Worm (Caenorhabditis elegans) whole organism, early embryonic: ENCODE measurements around the gene srj-8.

Source experiments
- B0310.2 ChIP-seq: sonication (generic microtip); optimal IDR thresholded peaks from 2 replicates; lab custom pipeline; 2016; ENCODE audit warnings: mild to moderate bottlenecking, missing genetic modification characterization, missing compliant biosample characterization
- F13C5.2 ChIP-seq: sonication (generic microtip); optimal IDR thresholded peaks from 2 replicates; lab custom pipeline; 2017; ENCODE audit warnings: mild to moderate bottlenecking, missing genetic modification characterization, inconsistent platforms, missing compliant biosample characterization
- aly-1 ChIP-seq: sonication (generic microtip); optimal IDR thresholded peaks from 2 replicates; lab custom pipeline; 2016; ENCODE audit warnings: missing genetic modification characterization, missing compliant biosample characterization
- ama-1 ChIP-seq: fragments of 150-350 bp; optimal IDR thresholded peaks from 2 replicates; lab custom pipeline; 2014
- ceh-13 ChIP-seq: fragments of 200-800 bp; sonication (Bioruptor generic); optimal IDR thresholded peaks from 2 replicates; lab custom pipeline; 2018; ENCODE audit warnings: mild to moderate bottlenecking, missing genetic modification characterization, missing compliant biosample characterization
- ceh-36 ChIP-seq: sonication (generic microtip); optimal IDR thresholded peaks from 2 replicates; lab custom pipeline; 2016; ENCODE audit warnings: missing genetic modification characterization, inconsistent platforms, missing compliant biosample characterization
- ets-7 ChIP-seq: sonication (generic microtip); optimal IDR thresholded peaks from 2 replicates; lab custom pipeline; 2016; ENCODE audit warnings: missing genotype, missing genetic modification characterization, missing compliant biosample characterization
- flt-1 ChIP-seq: fragments of 200-800 bp; sonication (Bioruptor generic); IDR thresholded peaks from 2 replicates; pipeline ENCODE4 v1.3.6; 2022; ENCODE audit warnings: missing genetic modification characterization, missing compliant biosample characterization
- hmbx-1 ChIP-seq: sonication (generic microtip); optimal IDR thresholded peaks from 2 replicates; lab custom pipeline; 2016; ENCODE audit warnings: mild to moderate bottlenecking, missing genetic modification characterization, missing compliant biosample characterization
- hmg-4 ChIP-seq: fragments of 200-800 bp; sonication (Bioruptor generic); optimal IDR thresholded peaks from 2 replicates; lab custom pipeline; 2018; ENCODE audit warnings: mild to moderate bottlenecking, missing genetic modification characterization, missing compliant biosample characterization
- hnd-1 ChIP-seq: sonication (generic microtip); optimal IDR thresholded peaks from 2 replicates; lab custom pipeline; 2016; ENCODE audit warnings: missing genetic modification characterization, missing compliant biosample characterization
- pes-1 ChIP-seq: fragments of 200-800 bp; sonication (Bioruptor generic); IDR thresholded peaks from 2 replicates; pipeline ENCODE4 v1.3.6; 2022; ENCODE audit warnings: missing genetic modification reagents, missing genetic modification characterization, missing compliant biosample characterization
- scrt-1 ChIP-seq: fragments of 200-800 bp; sonication (Bioruptor generic); IDR thresholded peaks from 2 replicates; pipeline ENCODE4 v1.3.6; 2022; ENCODE audit warnings: missing genetic modification characterization, missing compliant biosample characterization
- sea-1 ChIP-seq: fragments of 200-800 bp; sonication (Bioruptor generic); conservative IDR thresholded peaks from 2 replicates; pipeline ENCODE4 v1.3.6; 2022; ENCODE audit warnings: missing genetic modification characterization, missing compliant biosample characterization
- tbx-11 ChIP-seq: fragments of 200-800 bp; sonication (Bioruptor generic); IDR thresholded peaks from 2 replicates; pipeline ENCODE4 v1.3.6; 2022; ENCODE audit warnings: missing genetic modification characterization, missing compliant biosample characterization
- tbx-37 ChIP-seq: fragments of 200-800 bp; sonication (Bioruptor generic); conservative IDR thresholded peaks from 2 replicates; pipeline ENCODE4 v1.3.6; 2022; ENCODE audit warnings: missing genetic modification reagents, missing genetic modification characterization, missing compliant biosample characterization
- tra-4 ChIP-seq: sonication (generic microtip); optimal IDR thresholded peaks from 2 replicates; lab custom pipeline; 2017; ENCODE audit warnings: missing genetic modification characterization, missing compliant biosample characterization

The srj-8 gene

DNA sequence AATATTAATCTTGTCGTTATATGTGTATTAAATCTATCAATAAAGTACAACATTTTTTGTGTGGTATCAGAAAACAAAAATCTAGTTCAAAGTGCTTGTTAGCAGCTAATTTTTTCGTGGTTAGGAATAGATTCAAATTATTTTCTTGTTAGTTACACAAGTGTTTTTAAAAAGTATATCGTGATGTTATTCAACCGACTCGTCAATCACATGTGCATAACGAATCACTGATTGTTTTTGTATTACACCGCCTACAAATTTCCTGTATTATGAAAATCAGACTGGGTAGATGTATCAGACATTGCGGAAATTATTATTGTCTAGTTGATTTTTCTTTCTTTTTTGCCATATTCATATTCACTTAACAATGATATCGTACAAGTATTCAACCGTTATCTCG is 35.3 kb downstream of the srj-8 start, which contains the start of gene str-64:
TSS of gene str-64 (plus strand) at position 301 of the 400 bp plus-strand sequence.
- TF ChIP-seq sea-1 (no peak), hnd-1 (tag; lab: Kevin White, UChicago) (no peak), scrt-1 (GFP tag; lab: Robert Waterston, UW) (no peak), aly-1 (tag; lab: Kevin White, UChicago) (no peak), ceh-13 (GFP tag; lab: Kevin White, UChicago) (no peak), tra-4 (tag; lab: Kevin White, UChicago) (no peak)

DNA sequence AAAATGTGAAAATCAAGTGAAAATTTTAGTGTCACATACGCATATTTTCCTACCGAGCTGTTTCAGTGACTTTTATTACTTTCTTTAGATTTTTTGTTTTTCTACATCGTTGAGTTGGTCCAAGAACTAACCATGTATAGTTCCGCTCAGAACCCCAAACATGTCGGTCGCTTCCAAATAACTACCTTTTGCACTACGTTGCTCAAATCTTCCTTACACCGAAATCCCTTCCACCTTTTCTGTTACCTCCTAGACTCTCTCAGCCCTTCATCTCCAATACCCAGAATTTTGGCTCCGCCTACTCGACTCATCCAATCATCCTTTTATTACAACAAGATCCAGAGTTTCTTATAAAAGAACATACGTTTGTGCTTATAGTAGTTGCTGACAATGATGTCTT is 37.0 kb downstream of the srj-8 start, which contains the start of gene F35F10.5:
TSS of gene F35F10.5 (plus strand) at position 301 of the 400 bp plus-strand sequence.
- TF ChIP-seq aly-1 (tag; lab: Kevin White, UChicago) (no peak), sea-1 (no peak), pes-1 (GFP tag; lab: Robert Waterston, UW) (no peak), tbx-11 (no peak), F13C5.2 (tag; lab: Kevin White, UChicago) (no peak), hnd-1 (tag; lab: Kevin White, UChicago) (no peak)

DNA sequence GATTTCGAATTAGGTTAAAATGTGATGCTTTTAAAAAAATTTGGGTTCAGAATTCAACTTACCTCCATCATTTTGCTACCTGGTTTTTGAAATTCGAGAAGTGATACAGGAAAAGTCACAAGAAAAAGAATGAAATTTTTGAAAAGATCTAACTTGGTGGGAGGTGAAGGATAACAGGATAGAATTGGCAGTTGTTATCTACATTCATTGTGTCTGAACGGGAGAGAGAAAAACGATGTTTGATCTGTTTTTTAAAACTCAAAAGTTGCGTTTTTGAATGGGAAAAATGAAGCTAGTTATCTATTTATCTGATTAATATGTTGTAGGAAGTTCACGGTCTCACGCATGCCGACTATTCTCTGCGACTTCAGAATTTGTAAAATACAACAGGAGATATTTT is 39.7 kb downstream of the srj-8 start, which contains the start of gene F35F10.7:
TSS of gene F35F10.7 (minus strand) at position 101 of the 400 bp plus-strand sequence.
- TF ChIP-seq tra-4 (tag; lab: Kevin White, UChicago): no peak
- TF ChIP-seq ceh-13 (GFP tag; lab: Kevin White, UChicago): no peak
- TF ChIP-seq ets-7: no peak
- TF ChIP-seq F13C5.2 (tag; lab: Kevin White, UChicago): no peak
- TF ChIP-seq pes-1 (GFP tag; lab: Robert Waterston, UW): no peak
- TF ChIP-seq hnd-1 (tag; lab: Kevin White, UChicago): no peak
- no peak for TF ChIP-seq tbx-37
- no peak for TF ChIP-seq aly-1 (tag; lab: Kevin White, UChicago)
- TF ChIP-seq ama-1 (lab: Kevin White, UChicago): no peak
- TF ChIP-seq sea-1: no peak
- no peak for TF ChIP-seq B0310.2

DNA sequence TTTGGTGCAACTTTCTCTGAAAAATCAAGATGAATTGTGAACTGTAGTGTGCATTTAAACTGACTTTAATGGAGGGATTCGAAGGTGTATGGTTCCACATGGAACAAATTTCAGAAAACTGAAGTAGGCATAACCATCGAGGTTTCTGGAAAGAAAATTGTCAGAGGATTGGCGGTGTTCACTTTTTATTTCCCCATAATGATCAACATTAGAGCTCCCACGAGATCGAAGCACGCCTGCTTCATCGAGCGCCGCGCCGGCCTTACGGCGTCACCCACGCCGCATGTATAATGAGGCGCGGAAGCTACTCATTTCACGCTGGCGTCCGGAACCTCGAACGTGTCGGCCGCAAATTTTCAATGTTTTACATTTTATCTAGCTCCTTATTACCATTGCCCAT is 40.5 kb downstream of the srj-8 start:
- TF ChIP-seq hnd-1 (tag; lab: Kevin White, UChicago): no peak
- TF ChIP-seq aly-1 (tag; lab: Kevin White, UChicago): no peak
- no peak for TF ChIP-seq ets-7
- TF ChIP-seq tra-4 (tag; lab: Kevin White, UChicago): no peak
- no peak for TF ChIP-seq tbx-37
- no peak for TF ChIP-seq ama-1 (lab: Kevin White, UChicago)
- no peak for TF ChIP-seq B0310.2
- TF ChIP-seq hmg-4 (GFP tag; lab: Kevin White, UChicago): no peak
- no peak for TF ChIP-seq tbx-11
- TF ChIP-seq ceh-13 (GFP tag; lab: Kevin White, UChicago): no peak
- no peak for TF ChIP-seq ceh-36 (tag; lab: Kevin White, UChicago)
- no peak for TF ChIP-seq hmbx-1 (tag; lab: Kevin White, UChicago)
- no peak for TF ChIP-seq scrt-1 (GFP tag; lab: Robert Waterston, UW)
- no peak for TF ChIP-seq F13C5.2 (tag; lab: Kevin White, UChicago)
- no peak for TF ChIP-seq pes-1 (GFP tag; lab: Robert Waterston, UW)
- no peak for TF ChIP-seq sea-1
- no peak for TF ChIP-seq flt-1

DNA sequence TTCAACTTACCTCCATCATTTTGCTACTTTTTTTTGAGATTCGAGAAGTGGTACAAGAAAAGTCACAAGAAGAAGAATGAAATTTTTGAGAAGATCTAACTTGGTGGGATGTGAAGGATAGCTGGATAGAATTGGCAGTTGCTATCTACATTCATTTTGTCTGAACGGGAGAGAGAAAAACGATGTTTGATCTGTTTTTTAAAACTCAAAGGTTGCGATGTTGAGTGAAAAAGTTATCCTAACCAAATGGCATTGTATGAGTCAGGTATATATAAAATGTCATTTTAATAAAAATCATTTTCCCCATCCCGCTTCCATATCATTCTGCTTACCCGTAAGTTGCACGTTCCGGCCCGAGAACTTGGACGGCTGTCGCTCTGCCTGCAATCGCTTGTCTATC is 41.7 kb downstream of the srj-8 start, which contains the start of gene F35F10.6:
TSS of gene F35F10.6 (minus strand) at position 101 of the 400 bp plus-strand sequence.
- TF ChIP-seq hmbx-1 (tag; lab: Kevin White, UChicago) (no peak), ama-1 (lab: Kevin White, UChicago) (no peak), aly-1 (tag; lab: Kevin White, UChicago) (no peak), B0310.2 (no peak), tbx-37 (no peak), scrt-1 (GFP tag; lab: Robert Waterston, UW) (no peak), ceh-13 (GFP tag; lab: Kevin White, UChicago) (no peak), tbx-11 (no peak), ets-7 (no peak), hnd-1 (tag; lab: Kevin White, UChicago) (no peak), sea-1 (no peak), tra-4 (tag; lab: Kevin White, UChicago) (no peak), F13C5.2 (tag; lab: Kevin White, UChicago) (no peak), flt-1 (no peak), ceh-36 (tag; lab: Kevin White, UChicago) (no peak), pes-1 (GFP tag; lab: Robert Waterston, UW) (no peak), hmg-4 (GFP tag; lab: Kevin White, UChicago) (no peak)

DNA sequence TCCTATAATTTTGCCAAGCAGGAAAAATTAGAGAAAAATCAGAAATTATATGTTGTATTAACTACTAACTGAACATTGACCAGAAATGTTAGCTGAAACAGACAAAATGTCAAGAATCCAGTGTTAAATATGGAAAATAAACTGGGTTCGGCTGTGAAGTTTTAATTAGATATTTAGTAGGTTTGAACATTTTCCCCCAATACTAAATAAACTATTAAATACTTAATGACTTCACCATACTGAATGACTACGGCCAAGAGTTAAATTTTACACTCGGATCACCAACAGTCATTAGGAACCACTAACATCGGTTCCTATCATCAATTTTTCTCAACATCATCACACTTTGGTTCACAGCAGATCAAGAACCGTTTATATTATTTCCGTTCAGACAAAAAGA is 47.8 kb downstream of the srj-8 start:
- TF ChIP-seq tbx-37 (no peak), scrt-1 (GFP tag; lab: Robert Waterston, UW) (no peak), ceh-36 (tag; lab: Kevin White, UChicago) (no peak), tra-4 (tag; lab: Kevin White, UChicago) (no peak), ama-1 (lab: Kevin White, UChicago) (no peak), F13C5.2 (tag; lab: Kevin White, UChicago) (no peak), hmbx-1 (tag; lab: Kevin White, UChicago) (no peak), pes-1 (GFP tag; lab: Robert Waterston, UW) (no peak), hnd-1 (tag; lab: Kevin White, UChicago) (no peak), ets-7 (no peak), tbx-11 (no peak), hmg-4 (GFP tag; lab: Kevin White, UChicago) (no peak), aly-1 (tag; lab: Kevin White, UChicago) (no peak), ceh-13 (GFP tag; lab: Kevin White, UChicago) (no peak)

DNA sequence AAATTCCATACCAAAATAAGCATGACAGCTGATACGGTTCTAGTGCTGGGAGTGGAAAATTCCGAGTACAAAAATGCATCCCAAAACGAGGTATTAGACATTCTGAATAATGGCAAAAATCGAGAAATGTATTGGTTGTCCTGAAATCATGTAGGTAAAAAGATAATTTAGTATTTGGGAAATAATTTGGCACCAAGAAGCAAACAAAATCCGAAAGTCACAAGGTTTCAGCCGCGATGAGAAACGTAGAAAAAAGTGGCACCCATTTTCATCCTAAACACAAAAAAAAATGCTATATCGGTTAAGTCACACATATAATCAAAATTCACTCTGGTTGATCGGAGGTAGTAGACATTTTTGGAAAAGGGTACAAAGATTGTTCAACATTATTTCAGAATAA is 50.1 kb downstream of the srj-8 start, which contains the start of gene srx-122:
TSS of gene srx-122 (minus strand) at position 101 of the 400 bp plus-strand sequence.
- TF ChIP-seq scrt-1 (GFP tag; lab: Robert Waterston, UW) (no peak), hnd-1 (tag; lab: Kevin White, UChicago) (no peak), flt-1 (no peak), ets-7 (no peak), sea-1 (no peak), ceh-13 (GFP tag; lab: Kevin White, UChicago) (no peak), ama-1 (lab: Kevin White, UChicago) (no peak)
